Fruit fly (Drosophila melanogaster) whole organism, pupa: ENCODE results near the gene CG42717.
A peak's percentile ranks its signal among the peaks of the same experiment; 100 is the strongest.

Experiments
- CG10348 ChIP-seq: fragments of 200-800 bp; sonication (Bioruptor generic); IDR thresholded peaks from 2 replicates; pipeline ENCODE4 v1.3.6; 2022; ENCODE audit warnings: missing biosample characterization, missing genetic modification characterization
- CG12605 ChIP-seq: fragments of 200-800 bp; sonication (Bioruptor generic); IDR thresholded peaks from 2 replicates; pipeline ENCODE4 v1.3.6; 2022; ENCODE audit warnings: missing biosample characterization, missing genetic modification characterization
- CG13204 ChIP-seq: fragments of 200-800 bp; sonication (Bioruptor generic); optimal IDR thresholded peaks from 2 replicates; lab custom pipeline; 2018; ENCODE audit warnings: missing biosample characterization, mild to moderate bottlenecking, missing genetic modification characterization, moderate library complexity
- CG14655 ChIP-seq: fragments of 200-800 bp; sonication (Bioruptor generic); optimal IDR thresholded peaks from 3 replicates; lab custom pipeline; 2017; ENCODE audit warnings: mild to moderate bottlenecking, missing biosample characterization, missing genetic modification reagents, missing genetic modification characterization
- CG15710 ChIP-seq: fragments of 200-800 bp; sonication (Bioruptor generic); optimal IDR thresholded peaks from 2 replicates; lab custom pipeline; 2018; ENCODE audit warnings: missing biosample characterization, mild to moderate bottlenecking, missing genetic modification characterization, moderate library complexity
- CG17806 ChIP-seq: fragments of 200-800 bp; sonication (Bioruptor generic); optimal IDR thresholded peaks from 2 replicates; lab custom pipeline; 2018; ENCODE audit warnings: missing biosample characterization, mild to moderate bottlenecking, missing genetic modification characterization, moderate library complexity
- CG32121 ChIP-seq: fragments of 200-800 bp; sonication (Bioruptor generic); IDR thresholded peaks from 2 replicates; pipeline ENCODE4 v1.3.6; 2022; ENCODE audit warnings: missing biosample characterization, missing genetic modification characterization
- CG34367 ChIP-seq: fragments of 200-800 bp; sonication (Bioruptor generic); optimal IDR thresholded peaks from 2 replicates; lab custom pipeline; 2018; ENCODE audit warnings: missing biosample characterization, mild to moderate bottlenecking, missing genetic modification characterization
- CG4496 ChIP-seq: fragments of 200-800 bp; sonication (Bioruptor generic); IDR thresholded peaks from 3 replicates; pipeline ENCODE4 v1.3.6; 2022; ENCODE audit warnings: missing biosample characterization, missing genetic modification characterization
- CG8159 ChIP-seq: fragments of 200-800 bp; sonication (Bioruptor generic); optimal IDR thresholded peaks from 3 replicates; lab custom pipeline; 2018; ENCODE audit warnings: missing biosample characterization, mild to moderate bottlenecking, missing genetic modification characterization, moderate library complexity
- CG8301 ChIP-seq: fragments of 200-800 bp; sonication (Bioruptor generic); optimal IDR thresholded peaks from 2 replicates; lab custom pipeline; 2018; ENCODE audit warnings: missing biosample characterization, mild to moderate bottlenecking, missing genetic modification characterization
- CG9948 ChIP-seq: fragments of 200-800 bp; sonication (Bioruptor generic); optimal IDR thresholded peaks from 2 replicates; lab custom pipeline; 2018; ENCODE audit warnings: missing biosample characterization, mild to moderate bottlenecking, missing genetic modification characterization, moderate library complexity
- D1 ChIP-seq: fragments of 200-800 bp; sonication (Bioruptor generic); optimal IDR thresholded peaks from 2 replicates; lab custom pipeline; 2018; ENCODE audit warnings: missing biosample characterization, mild to moderate bottlenecking, missing genetic modification characterization, moderate library complexity
- EcR ChIP-seq: fragments of 200-800 bp; sonication (Bioruptor generic); optimal IDR thresholded peaks from 3 replicates; lab custom pipeline; 2019; ENCODE audit warnings: missing biosample characterization, missing genetic modification characterization, mild to moderate bottlenecking, moderate library complexity, missing genetic modification reagents
- Ets98B ChIP-seq: fragments of 200-800 bp; sonication (Bioruptor generic); IDR thresholded peaks from 2 replicates; pipeline ENCODE4 v1.3.6; 2022; ENCODE audit warnings: missing biosample characterization, missing genetic modification characterization
- Pif1A ChIP-seq: fragments of 200-800 bp; sonication (Bioruptor generic); optimal IDR thresholded peaks from 3 replicates; lab custom pipeline; 2016; ENCODE audit warnings: missing biosample characterization, missing genetic modification characterization
- Pif1B ChIP-seq: fragments of 200-800 bp; sonication (Bioruptor generic); optimal IDR thresholded peaks from 3 replicates; lab custom pipeline; 2016; ENCODE audit warnings: missing biosample characterization, missing genetic modification characterization
- Snoo ChIP-seq: fragments of 200-800 bp; sonication (Bioruptor generic); optimal IDR thresholded peaks from 3 replicates; lab custom pipeline; 2017; ENCODE audit warnings: missing biosample characterization, mild to moderate bottlenecking, missing genetic modification characterization, inconsistent platforms
- fd96Ca ChIP-seq: fragments of 200-800 bp; sonication (Bioruptor generic); IDR thresholded peaks from 3 replicates; pipeline ENCODE4 v1.3.6; 2022; ENCODE audit warnings: missing biosample characterization, missing genetic modification characterization
- gl ChIP-seq: fragments of 200-800 bp; sonication (Bioruptor generic); optimal IDR thresholded peaks from 2 replicates; lab custom pipeline; 2018; ENCODE audit warnings: missing biosample characterization, mild to moderate bottlenecking, missing genetic modification characterization
- rn ChIP-seq: fragments of 200-800 bp; sonication (Bioruptor generic); IDR thresholded peaks from 2 replicates; pipeline ENCODE4 v1.3.6; 2022; ENCODE audit warnings: missing biosample characterization, missing genetic modification characterization

CG42717 gene

dm6 chr3L:16033090-16033828, at the start of gene CG42717, which contains the start of gene CG42716:
Gene CG42717 (minus strand): TSS chr3L:16033190.
Gene CG42716 (plus strand): TSS chr3L:16033778.
- TF ChIP-seq Snoo (tag; lab: Kevin White, UChicago) = no peak
- no peak for TF ChIP-seq CG4496 (GFP tag; lab: Robert Waterston, UW)
- TF ChIP-seq CG8301 (tag; lab: Kevin White, UChicago) = no peak
- TF ChIP-seq Pif1A (GFP tag; lab: Kevin White, UChicago) = no peak
- no peak for TF ChIP-seq EcR
- no peak for TF ChIP-seq rn
- no peak for TF ChIP-seq fd96Ca (GFP tag; lab: Robert Waterston, UW)
- no peak for TF ChIP-seq Pif1B (GFP tag; lab: Kevin White, UChicago)
- TF ChIP-seq CG8159 (tag; lab: Kevin White, UChicago) = no peak
- TF ChIP-seq CG34367 (tag; lab: Kevin White, UChicago) = no peak
- TF ChIP-seq CG10348 (GFP tag; lab: Robert Waterston, UW) = no peak
- no peak for TF ChIP-seq CG13204
- no peak for TF ChIP-seq CG17806
- TF ChIP-seq CG12605 (GFP tag; lab: Robert Waterston, UW) = no peak
- TF ChIP-seq Ets98B (GFP tag; lab: Robert Waterston, UW) = no peak
- TF ChIP-seq CG15710 = no peak

- no peak for TF ChIP-seq D1 (tag; lab: Kevin White, UChicago)
- no peak for TF ChIP-seq gl (tag; lab: Kevin White, UChicago)
- no peak for TF ChIP-seq Pif1A (GFP tag; lab: Kevin White, UChicago)
- no peak for TF ChIP-seq Ets98B (GFP tag; lab: Robert Waterston, UW)
- TF ChIP-seq fd96Ca (GFP tag; lab: Robert Waterston, UW) = no peak
- TF ChIP-seq CG12605 (GFP tag; lab: Robert Waterston, UW) = no peak
- no peak for TF ChIP-seq Pif1B (GFP tag; lab: Kevin White, UChicago)
- TF ChIP-seq CG4496 (GFP tag; lab: Robert Waterston, UW) = no peak
- TF ChIP-seq CG10348 (GFP tag; lab: Robert Waterston, UW) = no peak
- TF ChIP-seq CG17806 = no peak
- TF ChIP-seq CG8301 (tag; lab: Kevin White, UChicago) = no peak
These were observed 49.3 kb upstream of the CG42717 start, which contains the start of gene CG33258 for dm6 chr3L:16082251-16082650. Gene CG33258 (plus strand): TSS chr3L:16082551.

- TF ChIP-seq CG4496 (GFP tag; lab: Robert Waterston, UW) = no peak; the same call in 2 of the 3 replicates
- TF ChIP-seq Snoo (tag; lab: Kevin White, UChicago) = no peak
- no peak for TF ChIP-seq Pif1A (GFP tag; lab: Kevin White, UChicago)
- TF ChIP-seq CG10348 (GFP tag; lab: Robert Waterston, UW) = no peak
- no peak for TF ChIP-seq CG8159 (tag; lab: Kevin White, UChicago)
- no peak for TF ChIP-seq CG34367 (tag; lab: Kevin White, UChicago)
- TF ChIP-seq D1 (tag; lab: Kevin White, UChicago) = no peak
- TF ChIP-seq Ets98B (GFP tag; lab: Robert Waterston, UW) = no peak; the same call in 1 of the 2 replicates
- no peak for TF ChIP-seq CG13204
- no peak for TF ChIP-seq rn
- TF ChIP-seq fd96Ca (GFP tag; lab: Robert Waterston, UW) = no peak
- TF ChIP-seq CG17806 = no peak
- peak; percentile 80 for TF ChIP-seq CG14655 (GFP tag; lab: Kevin White, UChicago)
- TF ChIP-seq CG15710 = no peak
- TF ChIP-seq CG32121 (GFP tag; lab: Robert Waterston, UW) = peak; percentile 31; the same call in 1 of the 2 replicates
- TF ChIP-seq gl (tag; lab: Kevin White, UChicago) = no peak
- TF ChIP-seq CG9948 (tag; lab: Kevin White, UChicago) = no peak
- TF ChIP-seq CG8301 (tag; lab: Kevin White, UChicago) = peak; percentile 61
- TF ChIP-seq CG12605 (GFP tag; lab: Robert Waterston, UW) = no peak
- TF ChIP-seq Pif1B (GFP tag; lab: Kevin White, UChicago) = no peak
- TF ChIP-seq EcR = peak; percentile 36
These were observed 28.0 kb upstream of the CG42717 start for dm6 chr3L:16060806-16061600.

- TF ChIP-seq CG14655 (GFP tag; lab: Kevin White, UChicago) (peak; percentile 28), CG8301 (tag; lab: Kevin White, UChicago) (no peak), EcR (peak; percentile 25), Ets98B (GFP tag; lab: Robert Waterston, UW) (no peak)
These were observed 23.3 kb upstream of the CG42717 start for dm6 chr3L:16056101-16056891.

dm6 chr3L:16054095-16054494, 21.1 kb upstream of the CG42717 start:
- TF ChIP-seq Pif1B (GFP tag; lab: Kevin White, UChicago) (no peak), CG15710 (peak; percentile 10), Pif1A (GFP tag; lab: Kevin White, UChicago) (peak; percentile 39), CG4496 (GFP tag; lab: Robert Waterston, UW) (peak; percentile 47; the same call in 1 of the 3 replicates), CG9948 (tag; lab: Kevin White, UChicago) (peak; percentile 17), rn (no peak), fd96Ca (GFP tag; lab: Robert Waterston, UW) (no peak), EcR (no peak), CG8159 (tag; lab: Kevin White, UChicago) (peak; percentile 21), CG8301 (tag; lab: Kevin White, UChicago) (peak; percentile 31), D1 (tag; lab: Kevin White, UChicago) (peak; percentile 11), Snoo (tag; lab: Kevin White, UChicago) (no peak), CG10348 (GFP tag; lab: Robert Waterston, UW) (no peak), gl (tag; lab: Kevin White, UChicago) (no peak), CG13204 (no peak), Ets98B (GFP tag; lab: Robert Waterston, UW) (peak; percentile 35; the same call in 1 of the 2 replicates), CG32121 (GFP tag; lab: Robert Waterston, UW) (peak; percentile 53; the same call in 1 of the 2 replicates), CG34367 (tag; lab: Kevin White, UChicago) (no peak), CG14655 (GFP tag; lab: Kevin White, UChicago) (peak; percentile 34), CG17806 (no peak), CG12605 (GFP tag; lab: Robert Waterston, UW) (no peak)
- TF ChIP-seq, all 21 proteins: peak for 10
